Worm (Caenorhabditis elegans) whole organism, late embryonic: ENCODE measurements around the gene W10G6.1.
"Not testable (repeated sequence)": the region's sequence is repeated elsewhere in the genome, so short reads cannot be mapped to it uniquely, and the experiment has no call there.

Experiments used
- C08G9.2 ChIP-seq: sonication (generic microtip); optimal IDR thresholded peaks from 2 replicates; lab custom pipeline; 2016; ENCODE audit warnings: mild to moderate bottlenecking, missing genetic modification characterization, moderate library complexity, missing compliant biosample characterization
- K02D7.2 ChIP-seq: sonication (generic microtip); optimal IDR thresholded peaks from 2 replicates; lab custom pipeline; 2017; ENCODE audit warnings: mild to moderate bottlenecking, missing genetic modification characterization, missing compliant biosample characterization
- K09A11.1 ChIP-seq: sonication (generic microtip); optimal IDR thresholded peaks from 2 replicates; lab custom pipeline; 2017; ENCODE audit warnings: antibody characterized with exemption, mild to moderate bottlenecking, missing genetic modification characterization, missing compliant biosample characterization; ENCODE audit not compliant: insufficient read depth
- T23F11.4 ChIP-seq: fragments of 200-800 bp; sonication (Bioruptor generic); optimal IDR thresholded peaks from 2 replicates; lab custom pipeline; 2018; ENCODE audit warnings: mild to moderate bottlenecking, missing genetic modification characterization, missing compliant biosample characterization
- Y22D7AL.16 ChIP-seq: sonication (generic microtip); optimal IDR thresholded peaks from 2 replicates; lab custom pipeline; 2016; ENCODE audit warnings: missing genetic modification characterization, missing compliant biosample characterization
- ama-1 ChIP-seq: fragments of 150-350 bp; optimal IDR thresholded peaks from 2 replicates; lab custom pipeline; 2014
- ceh-18 ChIP-seq: sonication (generic microtip); optimal IDR thresholded peaks from 2 replicates; lab custom pipeline; 2016; ENCODE audit warnings: missing genetic modification characterization, missing compliant biosample characterization
- ceh-22 ChIP-seq: sonication (generic microtip); optimal IDR thresholded peaks from 2 replicates; lab custom pipeline; 2017; ENCODE audit warnings: missing biosample characterization, missing genetic modification characterization
- ceh-30 ChIP-seq: fragments of 150-350 bp; optimal IDR thresholded peaks from 2 replicates; lab custom pipeline; 2014; ENCODE audit warnings: missing biosample characterization, missing genetic modification characterization
- ceh-45 ChIP-seq: fragments of 200-800 bp; sonication (Bioruptor generic); IDR thresholded peaks from 2 replicates; pipeline ENCODE4 v1.3.6; 2022; ENCODE audit warnings: missing genetic modification reagents, missing genetic modification characterization, missing compliant biosample characterization
- ceh-48 ChIP-seq: sonication (generic microtip); optimal IDR thresholded peaks from 2 replicates; lab custom pipeline; 2016; ENCODE audit warnings: missing genetic modification characterization, inconsistent platforms, missing compliant biosample characterization
- ceh-6 ChIP-seq: fragments of 200-800 bp; sonication (Bioruptor generic); optimal IDR thresholded peaks from 2 replicates; lab custom pipeline; 2018; ENCODE audit warnings: mild to moderate bottlenecking, missing genetic modification characterization, missing compliant biosample characterization
- ceh-9 ChIP-seq: sonication (generic microtip); optimal IDR thresholded peaks from 2 replicates; lab custom pipeline; 2016; ENCODE audit warnings: mild to moderate bottlenecking, missing genetic modification characterization, inconsistent platforms, missing compliant biosample characterization
- che-1 ChIP-seq: sonication (generic microtip); optimal IDR thresholded peaks from 2 replicates; lab custom pipeline; 2016; ENCODE audit warnings: mild to moderate bottlenecking, missing genetic modification characterization, missing compliant biosample characterization
- dmd-4 ChIP-seq: sonication (generic microtip); optimal IDR thresholded peaks from 2 replicates; lab custom pipeline; 2016; ENCODE audit warnings: borderline replicate concordance, missing genetic modification characterization, missing compliant biosample characterization
- elt-2 ChIP-seq: sonication (generic microtip); optimal IDR thresholded peaks from 2 replicates; lab custom pipeline; 2016; ENCODE audit warnings: missing genetic modification reagents, missing genetic modification characterization, missing compliant biosample characterization
- elt-4 ChIP-seq: sonication (generic microtip); optimal IDR thresholded peaks from 2 replicates; lab custom pipeline; 2016; ENCODE audit warnings: missing genetic modification characterization, missing compliant biosample characterization
- fax-1 ChIP-seq: sonication (generic microtip); optimal IDR thresholded peaks from 2 replicates; lab custom pipeline; 2016; ENCODE audit warnings: missing genotype, missing genetic modification characterization, missing compliant biosample characterization
- fkh-10 ChIP-seq: fragments of 150-350 bp; optimal IDR thresholded peaks from 2 replicates; lab custom pipeline; 2014; ENCODE audit warnings: missing biosample characterization, missing genetic modification reagents, missing genetic modification characterization
- hlh-15 ChIP-seq: sonication (generic microtip); optimal IDR thresholded peaks from 2 replicates; lab custom pipeline; 2016; ENCODE audit warnings: missing genetic modification characterization, missing compliant biosample characterization
- hlh-30 ChIP-seq: sonication (generic microtip); optimal IDR thresholded peaks from 2 replicates; lab custom pipeline; 2017; ENCODE audit warnings: antibody characterized with exemption, missing genetic modification characterization, missing compliant biosample characterization; ENCODE audit not compliant: insufficient read depth
- hlh-8 ChIP-seq: sonication (generic microtip); optimal IDR thresholded peaks from 2 replicates; lab custom pipeline; 2016; ENCODE audit warnings: missing genotype, missing genetic modification characterization, missing compliant biosample characterization
- lim-6 ChIP-seq: sonication (generic microtip); optimal IDR thresholded peaks from 2 replicates; lab custom pipeline; 2016; ENCODE audit warnings: missing genetic modification characterization, missing compliant biosample characterization
- lin-11 ChIP-seq: fragments of 200-800 bp; sonication (Bioruptor generic); optimal IDR thresholded peaks from 2 replicates; lab custom pipeline; 2018; ENCODE audit warnings: mild to moderate bottlenecking, missing genetic modification characterization, missing compliant biosample characterization
- nfya-1 ChIP-seq: sonication (generic microtip); optimal IDR thresholded peaks from 2 replicates; lab custom pipeline; 2017; ENCODE audit warnings: missing genetic modification characterization, mild to moderate bottlenecking, missing compliant biosample characterization, antibody characterized with exemption, moderate library complexity
- odd-2 ChIP-seq: sonication (generic microtip); optimal IDR thresholded peaks from 2 replicates; lab custom pipeline; 2017; ENCODE audit warnings: antibody characterized with exemption, mild to moderate bottlenecking, missing genetic modification characterization, missing compliant biosample characterization
- pat-9 ChIP-seq: fragments of 200-800 bp; sonication (Bioruptor generic); optimal IDR thresholded peaks from 2 replicates; lab custom pipeline; 2018; ENCODE audit warnings: mild to moderate bottlenecking, missing genetic modification characterization, moderate library complexity, missing compliant biosample characterization
- pax-1 ChIP-seq: fragments of 150-350 bp; optimal IDR thresholded peaks from 2 replicates; lab custom pipeline; 2014; ENCODE audit warnings: missing biosample characterization, missing genetic modification characterization
- pha-2 ChIP-seq: sonication (generic microtip); optimal IDR thresholded peaks from 2 replicates; lab custom pipeline; 2017; ENCODE audit warnings: mild to moderate bottlenecking, missing genetic modification characterization, missing compliant biosample characterization
- pqm-1 ChIP-seq: sonication (generic microtip); optimal IDR thresholded peaks from 2 replicates; lab custom pipeline; 2016; ENCODE audit warnings: missing genetic modification characterization, missing compliant biosample characterization
- pros-1 ChIP-seq: fragments of 150-350 bp; optimal IDR thresholded peaks from 2 replicates; lab custom pipeline; 2014; ENCODE audit warnings: missing biosample characterization, missing genetic modification reagents, missing genetic modification characterization
- sdc-2 ChIP-seq: sonication (generic microtip); optimal IDR thresholded peaks from 2 replicates; lab custom pipeline; 2016; ENCODE audit warnings: missing genotype, missing genetic modification characterization, missing compliant biosample characterization
- tbx-2 ChIP-seq: sonication (generic microtip); optimal IDR thresholded peaks from 2 replicates; lab custom pipeline; 2016; ENCODE audit warnings: missing genetic modification characterization, missing compliant biosample characterization
- tbx-7 ChIP-seq: sonication (generic microtip); optimal IDR thresholded peaks from 2 replicates; lab custom pipeline; 2016; ENCODE audit warnings: missing genotype, missing genetic modification characterization, missing compliant biosample characterization
- ttx-3 ChIP-seq: sonication (generic microtip); optimal IDR thresholded peaks from 2 replicates; lab custom pipeline; 2016; ENCODE audit warnings: missing genetic modification reagents, missing genetic modification characterization, missing compliant biosample characterization
- unc-86 ChIP-seq: sonication (generic microtip); optimal IDR thresholded peaks from 2 replicates; lab custom pipeline; 2016; ENCODE audit warnings: missing genetic modification characterization, missing compliant biosample characterization
- ztf-16 ChIP-seq: sonication (generic microtip); optimal IDR thresholded peaks from 2 replicates; lab custom pipeline; 2017; ENCODE audit warnings: missing genetic modification characterization, missing compliant biosample characterization

W10G6.1 gene

DNA sequence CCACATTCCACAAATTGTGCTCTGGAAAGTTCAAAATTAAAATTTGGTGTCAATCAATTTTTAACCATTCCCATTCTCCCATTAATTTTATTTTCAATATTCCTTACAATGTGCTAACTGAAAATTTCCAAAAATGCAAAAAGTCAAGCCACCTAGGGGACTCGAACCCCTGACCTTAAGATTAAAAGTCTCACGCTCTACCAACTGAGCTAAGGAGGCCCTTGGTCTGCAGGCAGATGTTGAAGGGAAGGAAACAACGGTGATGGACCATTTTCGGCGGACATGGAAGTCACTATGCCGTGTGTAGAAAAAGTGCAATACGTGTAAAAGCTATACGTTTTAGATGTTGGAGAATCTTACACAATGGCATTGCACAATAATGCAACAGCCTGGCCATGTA, 27.2 kb upstream of the W10G6.1 start:
- no peak for TF ChIP-seq ceh-18 (tag; lab: Kevin White, UChicago)
- no peak for TF ChIP-seq elt-4 (tag; lab: Kevin White, UChicago)
- no peak for TF ChIP-seq pax-1 (tag; lab: Kevin White, UChicago)
- TF ChIP-seq ceh-45 (GFP tag; lab: Robert Waterston, UW): no peak
- TF ChIP-seq pros-1 (tag; lab: Kevin White, UChicago): no peak
- no peak for TF ChIP-seq sdc-2 (tag; lab: Kevin White, UChicago)
- no peak for TF ChIP-seq ceh-30
- TF ChIP-seq ceh-9 (tag; lab: Kevin White, UChicago): no peak
- no peak for TF ChIP-seq ceh-22 (tag; lab: Kevin White, UChicago)
- TF ChIP-seq tbx-7 (tag; lab: Kevin White, UChicago): no peak
- no peak for TF ChIP-seq unc-86 (tag; lab: Kevin White, UChicago)
- no peak for TF ChIP-seq C08G9.2 (tag; lab: Kevin White, UChicago)
- no peak for TF ChIP-seq ttx-3 (tag; lab: Kevin White, UChicago)
- no peak for TF ChIP-seq ceh-6 (GFP tag; lab: Kevin White, UChicago)
- TF ChIP-seq K02D7.2: no peak
- no peak for TF ChIP-seq pat-9
- no peak for TF ChIP-seq pqm-1 (tag; lab: Kevin White, UChicago)
- no peak for TF ChIP-seq K09A11.1 (tag; lab: Kevin White, UChicago)
- no peak for TF ChIP-seq pha-2 (tag; lab: Kevin White, UChicago)
- TF ChIP-seq, all 69 proteins: peak for 0

DNA sequence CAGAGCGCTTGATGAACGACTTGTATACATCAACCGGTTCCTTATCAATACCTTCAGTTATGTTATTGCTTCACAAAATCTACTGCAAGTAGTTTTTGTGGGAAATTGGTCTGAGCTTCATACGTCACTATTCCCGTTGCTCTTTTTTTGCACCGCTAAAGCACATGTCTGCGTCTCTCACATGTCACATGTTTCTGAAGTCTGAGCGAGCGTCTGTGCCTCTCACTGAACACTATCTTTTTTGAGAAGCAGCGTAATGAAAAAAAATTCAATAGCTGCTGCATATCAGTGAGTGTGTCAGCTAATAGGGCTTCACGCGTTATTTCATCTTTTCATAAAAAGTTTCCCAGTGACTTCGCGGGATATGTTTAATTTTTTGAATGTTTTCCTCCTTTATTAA, 26.7 kb upstream of the W10G6.1 start:
- TF ChIP-seq fax-1 (no peak), hlh-30 (tag; lab: Kevin White, UChicago) (peak; percentile 82)

DNA sequence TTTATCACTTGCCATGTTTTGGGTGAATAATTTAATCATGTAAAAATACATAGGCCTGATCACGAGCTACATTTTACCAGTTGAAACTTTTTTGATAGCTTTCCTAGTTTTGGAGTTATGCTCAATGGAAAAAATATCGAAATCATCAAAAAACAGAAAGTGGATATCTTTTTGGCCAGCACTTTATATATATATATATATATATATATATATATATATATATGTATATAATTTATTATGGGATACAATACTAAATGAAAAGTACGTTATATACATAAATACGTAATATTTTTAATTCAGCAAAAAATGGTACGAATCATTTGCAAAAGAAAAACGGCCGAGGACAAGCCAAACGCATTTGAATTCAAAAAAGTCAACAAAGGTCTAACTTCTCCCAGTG, 25.3 kb upstream of the W10G6.1 start, which contains the start of gene F23A7.3:
F23A7.3 (plus strand) TSS at position 301 of the 400 bp plus-strand sequence.
- not testable (repeated sequence) for TF ChIP-seq ztf-16, K09A11.1, che-1 (tag; lab: Kevin White, UChicago)

DNA sequence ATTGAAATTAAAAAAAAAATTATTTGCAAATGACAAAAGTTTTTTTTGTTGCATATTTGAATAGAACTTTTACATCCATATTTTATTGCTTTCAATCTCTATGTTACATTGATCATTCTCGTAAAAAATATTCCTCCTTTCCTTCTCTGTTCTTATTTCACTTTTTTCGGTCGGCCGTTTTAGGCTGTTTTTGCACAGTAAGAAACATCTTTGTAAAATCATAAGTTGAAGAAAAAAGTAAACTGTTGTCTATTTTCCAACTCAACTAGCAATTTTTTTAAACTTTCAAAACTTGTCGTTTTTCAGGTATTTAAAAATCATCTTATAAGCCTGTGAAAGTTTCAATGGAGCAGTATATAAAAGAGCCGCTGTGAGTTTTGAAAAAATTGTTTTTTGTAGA, 16.4 kb upstream of the W10G6.1 start, which contains the start of gene F23A7.5:
F23A7.5 (plus strand) TSS at position 301 of the 400 bp plus-strand sequence.
- TF ChIP-seq dmd-4 (tag; lab: Kevin White, UChicago) (no peak), hlh-15 (tag; lab: Kevin White, UChicago) (no peak), hlh-30 (tag; lab: Kevin White, UChicago) (no peak), fkh-10 (GFP tag; lab: Kevin White, UChicago) (no peak), odd-2 (tag; lab: Kevin White, UChicago) (no peak), ama-1 (lab: Kevin White, UChicago) (no peak), Y22D7AL.16 (tag; lab: Kevin White, UChicago) (no peak), lin-11 (no peak), elt-2 (tag; lab: Kevin White, UChicago) (no peak), lim-6 (tag; lab: Kevin White, UChicago) (no peak), sdc-2 (tag; lab: Kevin White, UChicago) (no peak)

DNA sequence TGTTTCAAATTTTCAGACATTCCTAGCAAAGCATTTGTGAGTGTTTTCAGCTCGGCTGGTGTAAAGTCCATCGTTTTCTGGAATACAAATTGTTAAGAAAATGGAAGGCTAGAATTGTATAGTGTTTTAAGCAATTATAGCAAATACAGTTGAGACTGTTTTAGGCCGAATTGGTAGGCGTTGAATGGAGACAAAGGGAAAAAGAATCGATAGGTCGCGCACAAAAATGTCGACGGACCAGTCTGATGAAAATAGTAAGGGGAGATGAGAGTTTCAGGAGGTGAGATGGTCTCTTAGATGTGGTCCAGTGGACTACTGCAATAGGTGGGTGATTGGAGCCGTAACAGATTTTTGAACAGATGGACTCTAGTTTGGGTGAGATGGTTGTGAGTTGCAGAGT, 4.4 kb upstream of the W10G6.1 start:
- TF ChIP-seq hlh-8 (tag; lab: Kevin White, UChicago) (no peak), nfya-1 (tag; lab: Kevin White, UChicago) (no peak), tbx-2 (tag; lab: Kevin White, UChicago) (no peak), T23F11.4 (GFP tag; lab: Kevin White, UChicago) (no peak), ceh-48 (no peak), fax-1 (no peak), pqm-1 (tag; lab: Kevin White, UChicago) (no peak), ceh-45 (GFP tag; lab: Robert Waterston, UW) (no peak), ztf-16 (tag; lab: Kevin White, UChicago) (no peak), che-1 (tag; lab: Kevin White, UChicago) (no peak)
